Fruit fly (Drosophila melanogaster) Kc167 (cell line): ENCODE measurements around the gene CG31358.

Experiments
- Myc ChIP-seq: fragments of >200 bp; optimal IDR thresholded peaks from 2 replicates; lab custom pipeline; 2017; ENCODE audit warnings: missing external identifiers
- psq ChIP-seq: fragments of >200 bp; optimal IDR thresholded peaks from 2 replicates; lab custom pipeline; 2017; ENCODE audit warnings: missing external identifiers
- ttk ChIP-seq: sonication (Bioruptor generic); optimal IDR thresholded peaks from 2 replicates; lab custom pipeline; 2017; ENCODE audit warnings: missing external identifiers

dm6 chr3R:11979879-11980571 lies 51.5 kb downstream of the CG31358 start, which contains the start of gene CG18547:
- TF ChIP-seq Myc (lab: Kevin White, UChicago) (no peak), ttk (lab: Kevin White, UChicago) (no peak), psq (no peak)
